Worm (Caenorhabditis elegans) whole organism, L1 larva: Measurements from ENCODE around the gene fbxa-171.
"Not testable (repeated sequence)": the region's sequence is repeated elsewhere in the genome, so short reads cannot be mapped to it uniquely, and the experiment has no call there.

Source experiments
- C16A3.4 ChIP-seq: fragments of 150-350 bp; optimal IDR thresholded peaks from 2 replicates; lab custom pipeline; 2014; ENCODE audit warnings: missing biosample characterization, missing genetic modification characterization
- F16B12.6 ChIP-seq: fragments of 150-350 bp; optimal IDR thresholded peaks from 2 replicates; lab custom pipeline; 2014; ENCODE audit warnings: missing biosample characterization, missing genetic modification characterization
- Y116A8C.19 ChIP-seq: sonication (generic microtip); optimal IDR thresholded peaks from 2 replicates; lab custom pipeline; 2016; ENCODE audit warnings: missing compliant biosample characterization, missing genetic modification characterization, borderline replicate concordance
- alr-1 ChIP-seq: fragments of 200-800 bp; sonication (Bioruptor generic); optimal IDR thresholded peaks from 2 replicates; lab custom pipeline; 2018; ENCODE audit warnings: borderline replicate concordance, mild to moderate bottlenecking, missing genetic modification characterization, missing compliant biosample characterization
- aly-2 ChIP-seq: fragments of 150-350 bp; optimal IDR thresholded peaks from 2 replicates; lab custom pipeline; 2014; ENCODE audit warnings: missing biosample characterization, missing genetic modification characterization
- ama-1 ChIP-seq: fragments of 150-350 bp; optimal IDR thresholded peaks from 2 replicates; lab custom pipeline; 2014
- ceh-8 ChIP-seq: fragments of 200-800 bp; sonication (Bioruptor generic); optimal IDR thresholded peaks from 2 replicates; lab custom pipeline; 2018; ENCODE audit warnings: mild to moderate bottlenecking, missing genetic modification characterization, moderate library complexity, missing compliant biosample characterization
- ceh-82 ChIP-seq, 3 experiments: fragments of 150-350 bp in 1 of 3; sonication (generic microtip) in 2 of 3; optimal IDR thresholded peaks; 2 replicates each; lab custom pipeline; 2014 to 2017; ENCODE audit warnings: missing biosample characterization in 3 of 3, missing genetic modification characterization in 3 of 3
- ceh-88 ChIP-seq: fragments of 200-800 bp; sonication (Bioruptor generic); IDR thresholded peaks from 2 replicates; pipeline ENCODE4 v1.3.6; 2022; ENCODE audit warnings: missing genetic modification characterization, missing compliant biosample characterization
- ceh-90 ChIP-seq: sonication (generic microtip); optimal IDR thresholded peaks from 2 replicates; lab custom pipeline; 2016; ENCODE audit warnings: missing genetic modification characterization, missing compliant biosample characterization
- dsc-1 ChIP-seq: sonication (generic microtip); optimal IDR thresholded peaks from 2 replicates; lab custom pipeline; 2016; ENCODE audit warnings: mild to moderate bottlenecking, missing genetic modification characterization, missing compliant biosample characterization
- efl-1 ChIP-seq, 4 experiments: fragments of 150-350 bp; optimal IDR thresholded peaks in 3 of 4; peaks in 1 of 4; 1 replicate in 1 of 4; 2 replicates in 3 of 4; lab custom pipeline; 2014; ENCODE audit warnings: missing biosample characterization in 2 of 4, missing genetic modification characterization in 2 of 4, missing genetic modification reagents in 2 of 4
- elt-2 ChIP-seq: sonication (generic microtip); optimal IDR thresholded peaks from 2 replicates; lab custom pipeline; 2016; ENCODE audit warnings: missing genetic modification characterization, mild to moderate bottlenecking, inconsistent platforms, missing compliant biosample characterization, missing genetic modification reagents
- hpl-2 ChIP-seq: fragments of 150-350 bp; optimal IDR thresholded peaks from 2 replicates; lab custom pipeline; 2014; ENCODE audit warnings: missing biosample characterization, missing genetic modification reagents, missing genetic modification characterization
- lin-14 ChIP-seq: fragments of 200-800 bp; sonication (Bioruptor generic); optimal IDR thresholded peaks from 2 replicates; lab custom pipeline; 2018; ENCODE audit warnings: mild to moderate bottlenecking, missing genetic modification characterization, moderate library complexity, missing compliant biosample characterization
- lin-15B ChIP-seq: fragments of 150-350 bp; sonication (generic microtip); optimal IDR thresholded peaks from 3 replicates; lab custom pipeline; 2014; ENCODE audit warnings: missing biosample characterization, missing genetic modification characterization
- lin-35 ChIP-seq, 2 experiments: fragments of 150-350 bp; optimal IDR thresholded peaks; 2 replicates each; lab custom pipeline; 2014; ENCODE audit warnings: missing biosample characterization in 2 of 2, missing genetic modification characterization in 2 of 2, missing genetic modification reagents in 2 of 2
- lin-39 ChIP-seq: fragments of 150-350 bp; optimal IDR thresholded peaks from 2 replicates; lab custom pipeline; 2014; ENCODE audit warnings: missing biosample characterization, missing genetic modification reagents, missing genetic modification characterization
- lir-3 ChIP-seq: sonication (generic microtip); optimal IDR thresholded peaks from 2 replicates; lab custom pipeline; 2016; ENCODE audit warnings: mild to moderate bottlenecking, missing genetic modification characterization, moderate library complexity, missing compliant biosample characterization; ENCODE audit not compliant: poor library complexity
- lsy-2 ChIP-seq, 2 experiments: fragments of 150-350 bp; optimal IDR thresholded peaks; 2 replicates each; lab custom pipeline; 2014; ENCODE audit warnings: missing biosample characterization in 2 of 2, missing genetic modification characterization in 2 of 2
- mef-2 ChIP-seq: fragments of 150-350 bp; optimal IDR thresholded peaks from 2 replicates; lab custom pipeline; 2014; ENCODE audit warnings: missing biosample characterization, missing genetic modification characterization
- nhr-12 ChIP-seq: sonication (generic microtip); optimal IDR thresholded peaks from 2 replicates; lab custom pipeline; 2017; ENCODE audit warnings: missing biosample characterization, missing genetic modification characterization
- nhr-19 ChIP-seq: fragments of 200-800 bp; sonication (Bioruptor generic); conservative IDR thresholded peaks from 2 replicates; pipeline ENCODE4 v1.3.6; 2022; ENCODE audit warnings: missing genetic modification characterization, missing compliant biosample characterization
- nhr-47 ChIP-seq: sonication (generic microtip); optimal IDR thresholded peaks from 2 replicates; lab custom pipeline; 2016; ENCODE audit warnings: mild to moderate bottlenecking, missing genetic modification characterization, moderate library complexity, missing compliant biosample characterization
- nhr-76 ChIP-seq: sonication (generic microtip); optimal IDR thresholded peaks from 2 replicates; lab custom pipeline; 2017; ENCODE audit warnings: missing biosample characterization, missing genetic modification characterization
- nhr-84 ChIP-seq: sonication (generic microtip); optimal IDR thresholded peaks from 2 replicates; lab custom pipeline; 2017; ENCODE audit warnings: missing biosample characterization, missing genetic modification characterization
- nhr-85 ChIP-seq: sonication (generic microtip); peaks from one replicate; lab custom pipeline; 2016; ENCODE audit warnings: missing genetic modification characterization, inconsistent platforms, missing compliant biosample characterization
- nhr-90 ChIP-seq: sonication (generic microtip); optimal IDR thresholded peaks from 2 replicates; lab custom pipeline; 2016; ENCODE audit warnings: mild to moderate bottlenecking, missing genetic modification characterization, missing compliant biosample characterization; ENCODE audit not compliant: poor library complexity
- pqm-1 ChIP-seq: sonication (generic microtip); optimal IDR thresholded peaks from 3 replicates; lab custom pipeline; 2017; ENCODE audit warnings: missing biosample characterization, missing genetic modification characterization
- snu-23 ChIP-seq: sonication (generic microtip); optimal IDR thresholded peaks from 2 replicates; lab custom pipeline; 2016; ENCODE audit warnings: missing genetic modification characterization, missing compliant biosample characterization
- sox-4 ChIP-seq: sonication (generic microtip); optimal IDR thresholded peaks from 2 replicates; lab custom pipeline; 2016; ENCODE audit warnings: missing genetic modification characterization, missing compliant biosample characterization
- tlp-1 ChIP-seq: fragments of 150-350 bp; optimal IDR thresholded peaks from 2 replicates; lab custom pipeline; 2014; ENCODE audit warnings: missing biosample characterization, missing genetic modification characterization
- unc-130 ChIP-seq: fragments of 150-350 bp; optimal IDR thresholded peaks from 2 replicates; lab custom pipeline; 2017; ENCODE audit warnings: missing biosample characterization, missing genetic modification characterization, inconsistent platforms
- vab-15 ChIP-seq: sonication (generic microtip); optimal IDR thresholded peaks from 2 replicates; lab custom pipeline; 2017; ENCODE audit warnings: missing genotype, mild to moderate bottlenecking, missing genetic modification characterization, missing compliant biosample characterization
- xbp-1 ChIP-seq: sonication (generic microtip); optimal IDR thresholded peaks from 2 replicates; lab custom pipeline; 2016; ENCODE audit warnings: missing genetic modification characterization, missing compliant biosample characterization
- zip-4 ChIP-seq: fragments of 200-800 bp; sonication (Bioruptor generic); optimal IDR thresholded peaks from 2 replicates; lab custom pipeline; 2018; ENCODE audit warnings: mild to moderate bottlenecking, missing genetic modification characterization, moderate library complexity, missing compliant biosample characterization
- ztf-11 ChIP-seq, 2 experiments: sonication (generic microtip); optimal IDR thresholded peaks; 2 replicates each; lab custom pipeline; 2016 to 2017; ENCODE audit warnings: missing genetic modification characterization in 2 of 2, missing biosample characterization in 1 of 2, missing compliant biosample characterization in 1 of 2

The fbxa-171 gene

ce11 chrV:17598810-17599209 lies 33.0 kb upstream of the fbxa-171 start, which contains the start of gene Y6G8.2:
Y6G8.2 (minus strand) TSS chrV:17598956.
- peak; percentile 52 for TF ChIP-seq elt-2 (tag; lab: Kevin White, UChicago)
- TF ChIP-seq lir-3 (tag; lab: Kevin White, UChicago): no peak
- no peak for TF ChIP-seq nhr-84 (tag; lab: Kevin White, UChicago)
- TF ChIP-seq C16A3.4 (tag; lab: Kevin White, UChicago): no peak
- TF ChIP-seq lin-39 (tag; lab: Kevin White, UChicago): no peak

- TF ChIP-seq ceh-8 (GFP tag; lab: Kevin White, UChicago) (no peak), tlp-1 (tag; lab: Kevin White, UChicago) (no peak), dsc-1 (tag; lab: Kevin White, UChicago) (no peak), snu-23 (GFP tag; lab: Kevin White, UChicago) (no peak), nhr-76 (tag; lab: Kevin White, UChicago) (no peak), ceh-90 (no peak), nhr-19 (no peak), lin-35 (GFP tag; optimal IDR thresholded peaks at IDR 0.05; lab: Kevin White, UChicago) (no peak), ceh-82 (tag; optimal IDR thresholded peaks at IDR 0.05; lab: Kevin White, UChicago) (no peak), unc-130 (no peak), Y116A8C.19 (tag; lab: Kevin White, UChicago) (no peak), vab-15 (tag; lab: Kevin White, UChicago) (no peak), F16B12.6 (tag; lab: Kevin White, UChicago) (no peak), zip-4 (GFP tag; lab: Kevin White, UChicago) (no peak)
These were observed 29.9 kb upstream of the fbxa-171 start for ce11 chrV:17595691-17596090.

- not testable (repeated sequence) for TF ChIP-seq ceh-88 (GFP tag; lab: Robert Waterston, UW); lsy-2 (tag; optimal IDR thresholded peaks at IDR 0.05; lab: Kevin White, UChicago); nhr-90
These were observed 18.6 kb upstream of the fbxa-171 start, which contains the start of gene fbxa-133 for ce11 chrV:17584352-17584843. fbxa-133 (plus strand) TSS chrV:17584793.

DNA sequence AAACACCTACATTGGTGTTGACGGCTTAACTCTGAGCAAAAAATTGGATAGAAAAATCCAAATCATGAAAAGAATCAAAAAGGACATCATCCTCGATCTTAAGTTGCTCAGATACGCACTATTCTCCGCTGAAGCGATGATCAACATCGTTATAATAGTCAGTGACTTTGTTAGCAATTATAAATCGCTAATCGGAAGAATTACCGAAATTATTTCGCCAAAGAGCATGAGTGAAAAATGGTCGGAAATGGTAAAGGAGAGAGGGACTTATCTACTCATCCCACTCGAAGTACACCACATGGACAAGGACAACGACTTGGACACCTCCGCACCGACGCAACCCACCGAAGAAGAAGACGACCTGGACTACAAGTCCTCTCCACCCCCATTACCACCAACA lies 14.2 kb upstream of the fbxa-171 start:
- TF ChIP-seq efl-1 (optimal IDR thresholded peaks at IDR 0.05; lab: Kevin White, UChicago) (no peak), efl-1 (GFP tag; optimal IDR thresholded peaks at IDR 0.05 in 1 of 2; lab: Kevin White, UChicago) (peak in 1 of 2 experiments; percentile 63), hpl-2 (GFP tag; lab: Kevin White, UChicago) (no peak)

DNA sequence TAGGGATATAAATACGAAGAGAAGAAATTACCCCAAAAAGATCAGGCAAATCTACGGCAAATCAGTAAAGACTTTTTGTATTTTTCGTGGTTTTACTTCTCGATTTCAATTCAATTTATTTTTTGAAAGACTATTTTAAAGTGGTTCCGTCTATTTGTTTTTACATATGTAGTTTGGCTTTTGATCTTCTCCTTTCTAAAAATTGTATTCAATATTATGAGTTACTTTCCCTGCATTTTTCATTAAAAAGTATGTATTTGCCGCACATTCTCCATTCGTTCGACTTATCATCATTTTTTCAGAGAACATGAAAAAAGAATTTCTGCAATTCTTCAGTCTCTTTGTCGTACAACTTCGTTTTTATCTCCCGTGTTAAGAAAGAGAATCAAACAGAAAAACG lies 1.0 kb upstream of the fbxa-171 start, which contains the start of gene C38D9.2:
C38D9.2 (plus strand) TSS at position 301 of the 400 bp plus-strand sequence.
- TF ChIP-seq nhr-19 (no peak), hpl-2 (GFP tag; lab: Kevin White, UChicago) (no peak), nhr-84 (tag; lab: Kevin White, UChicago) (no peak), sox-4 (tag; lab: Kevin White, UChicago) (no peak)

DNA sequence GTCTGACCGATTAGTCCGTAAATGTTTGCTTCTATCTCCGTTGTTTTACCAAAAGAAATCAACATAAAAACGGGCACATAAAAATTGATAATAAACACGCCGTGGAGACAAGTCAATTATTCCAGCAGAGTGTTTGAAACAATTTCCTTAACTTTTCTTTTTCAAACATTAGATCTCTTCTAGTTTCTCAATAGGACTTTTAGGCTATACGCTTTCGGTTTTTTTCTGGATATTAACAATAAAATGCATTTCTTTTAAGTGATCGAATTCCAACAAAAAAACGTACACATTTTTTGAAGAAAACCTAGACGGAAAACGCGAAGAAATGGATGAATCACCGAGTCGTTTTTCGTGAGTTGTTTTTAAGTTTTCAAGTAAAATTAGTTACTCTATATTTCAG lies 6.9 kb downstream of the fbxa-171 start, which contains the start of gene fbxa-172:
fbxa-172 (plus strand) TSS at position 301 of the 400 bp plus-strand sequence.
- TF ChIP-seq ztf-11 (tag; optimal IDR thresholded peaks at IDR 0.05; lab: Kevin White, UChicago) (no peak), nhr-85 (tag; lab: Kevin White, UChicago) (no peak)

- TF ChIP-seq lin-14 (GFP tag; lab: Kevin White, UChicago) (no peak), nhr-12 (tag; lab: Kevin White, UChicago) (no peak), nhr-47 (tag; lab: Kevin White, UChicago) (no peak), nhr-84 (tag; lab: Kevin White, UChicago) (no peak), lin-15B (no peak), mef-2 (tag; lab: Kevin White, UChicago) (no peak), aly-2 (no peak), hpl-2 (GFP tag; lab: Kevin White, UChicago) (no peak), alr-1 (tag; lab: Kevin White, UChicago) (no peak), pqm-1 (tag; lab: Kevin White, UChicago) (no peak), ama-1 (lab: Kevin White, UChicago) (no peak), xbp-1 (tag; lab: Kevin White, UChicago) (no peak)
These were observed 7.4 kb downstream of the fbxa-171 start, which contains the start of gene fbxa-174 for ce11 chrV:17558377-17558776. fbxa-174 (minus strand) TSS chrV:17558477.
